Fruit fly (Drosophila melanogaster): ENCODE measurements around the gene Flo2.
A peak's percentile ranks its signal among the peaks of the same experiment; 100 is the strongest.

Gene Flo2

dm6 chrX:14824690-14825469 is 14.3 kb upstream of the Flo2 start:
- TF ChIP-seq CG4496 (GFP tag; IDR thresholded peaks at IDR 0.05): 0 out of 3 replicates have a peak, but pooled peaks have one; percentile 7
- no peak for TF ChIP-seq Ets98B (GFP tag; IDR thresholded peaks at IDR 0.05)

- no peak for TF ChIP-seq EcR (GFP tag; optimal IDR thresholded peaks at IDR 0.05)
- TF ChIP-seq CG8301 (tag; optimal IDR thresholded peaks at IDR 0.05): no peak
- no peak for TF ChIP-seq CG10348 (GFP tag; IDR thresholded peaks at IDR 0.05)
- no peak for TF ChIP-seq CG34367 (tag; optimal IDR thresholded peaks at IDR 0.05)
- TF ChIP-seq Pif1A (GFP tag; optimal IDR thresholded peaks at IDR 0.05): no peak
- no peak for TF ChIP-seq CG15710 (tag; optimal IDR thresholded peaks at IDR 0.05)
- no peak for TF ChIP-seq Pif1B (GFP tag; optimal IDR thresholded peaks at IDR 0.05)
- TF ChIP-seq Ets98B (GFP tag; IDR thresholded peaks at IDR 0.05): no peak
- TF ChIP-seq CG8159 (tag; optimal IDR thresholded peaks at IDR 0.05): no peak
Measured at dm6 chrX:14825470-14825787, 13.7 kb upstream of the Flo2 start.

dm6 chrX:14825922-14826617 is 13.1 kb upstream of the Flo2 start, which contains the start of gene rut:
Gene rut (minus strand): TSS chrX:14826073.
- no peak for TF ChIP-seq D1 (tag; optimal IDR thresholded peaks at IDR 0.05)
- TF ChIP-seq CG12605 (GFP tag; IDR thresholded peaks at IDR 0.05): peak; percentile 31; the same call in 1 of the 2 replicates
- TF ChIP-seq CG15710 (tag; optimal IDR thresholded peaks at IDR 0.05): no peak
- TF ChIP-seq CG14655 (GFP tag; optimal IDR thresholded peaks at IDR 0.05): no peak
- TF ChIP-seq Pif1B (GFP tag; optimal IDR thresholded peaks at IDR 0.05): peak; percentile 8
- no peak for TF ChIP-seq CG13204 (GFP tag; optimal IDR thresholded peaks at IDR 0.05)
- TF ChIP-seq EcR (GFP tag; optimal IDR thresholded peaks at IDR 0.05): no peak
- TF ChIP-seq Pif1A (GFP tag; optimal IDR thresholded peaks at IDR 0.05): no peak
- TF ChIP-seq CG34367 (tag; optimal IDR thresholded peaks at IDR 0.05): no peak
- no peak for TF ChIP-seq CG9948 (tag; optimal IDR thresholded peaks at IDR 0.05)
- peak; percentile 63 for TF ChIP-seq Ets98B (GFP tag; IDR thresholded peaks at IDR 0.05)
- no peak for TF ChIP-seq rn (GFP tag; IDR thresholded peaks at IDR 0.05)
- TF ChIP-seq fd96Ca (GFP tag; IDR thresholded peaks at IDR 0.05): no peak
- no peak for TF ChIP-seq gl (tag; optimal IDR thresholded peaks at IDR 0.05)
- no peak for TF ChIP-seq CG8301 (tag; optimal IDR thresholded peaks at IDR 0.05)
- TF ChIP-seq CG17806 (tag; optimal IDR thresholded peaks at IDR 0.05): no peak
- 0 out of 2 replicates have a peak, but pooled peaks have one; percentile 14 for TF ChIP-seq CG32121 (GFP tag; IDR thresholded peaks at IDR 0.05)
- TF ChIP-seq CG8159 (tag; optimal IDR thresholded peaks at IDR 0.05): no peak
- no peak for TF ChIP-seq Snoo (tag; optimal IDR thresholded peaks at IDR 0.05)
- TF ChIP-seq CG4496 (GFP tag; IDR thresholded peaks at IDR 0.05): peak; percentile 57; the same call in 2 of the 3 replicates
- no peak for TF ChIP-seq CG10348 (GFP tag; IDR thresholded peaks at IDR 0.05)

- TF ChIP-seq CG10348 (GFP tag; IDR thresholded peaks at IDR 0.05): no peak
- no peak for TF ChIP-seq Pif1A (GFP tag; optimal IDR thresholded peaks at IDR 0.05)
- no peak for TF ChIP-seq D1 (tag; optimal IDR thresholded peaks at IDR 0.05)
- no peak for TF ChIP-seq Ets98B (GFP tag; IDR thresholded peaks at IDR 0.05)
- TF ChIP-seq CG8301 (tag; optimal IDR thresholded peaks at IDR 0.05): no peak
- no peak for TF ChIP-seq rn (GFP tag; IDR thresholded peaks at IDR 0.05)
- TF ChIP-seq CG17806 (tag; optimal IDR thresholded peaks at IDR 0.05): no peak
- TF ChIP-seq gl (tag; optimal IDR thresholded peaks at IDR 0.05): no peak
- TF ChIP-seq CG8159 (tag; optimal IDR thresholded peaks at IDR 0.05): no peak
- no peak for TF ChIP-seq CG15710 (tag; optimal IDR thresholded peaks at IDR 0.05)
- TF ChIP-seq CG13204 (GFP tag; optimal IDR thresholded peaks at IDR 0.05): no peak
- TF ChIP-seq Pif1B (GFP tag; optimal IDR thresholded peaks at IDR 0.05): no peak
- no peak for TF ChIP-seq Snoo (tag; optimal IDR thresholded peaks at IDR 0.05)
Measured at dm6 chrX:14827643-14828042, 11.5 kb upstream of the Flo2 start.

dm6 chrX:14831713-14832561 is 7.2 kb upstream of the Flo2 start, which contains the start of gene CG14408:
Gene CG14408 (minus strand): TSS chrX:14832033.
- TF ChIP-seq CG17806 (tag; optimal IDR thresholded peaks at IDR 0.05) (no peak), CG9948 (tag; optimal IDR thresholded peaks at IDR 0.05) (no peak), CG34367 (tag; optimal IDR thresholded peaks at IDR 0.05) (no peak), CG15710 (tag; optimal IDR thresholded peaks at IDR 0.05) (no peak), CG8159 (tag; optimal IDR thresholded peaks at IDR 0.05) (no peak), Pif1B (GFP tag; optimal IDR thresholded peaks at IDR 0.05) (no peak), EcR (GFP tag; optimal IDR thresholded peaks at IDR 0.05) (no peak), rn (GFP tag; IDR thresholded peaks at IDR 0.05) (no peak)
